Worm (Caenorhabditis elegans) whole organism, early embryonic: ENCODE results near the gene clec-51.
A peak's percentile ranks its signal among the peaks of the same experiment; 100 is the strongest.

Experiments
- B0310.2 ChIP-seq: sonication (generic microtip); optimal IDR thresholded peaks from 2 replicates; lab custom pipeline; 2016; ENCODE audit warnings: mild to moderate bottlenecking, missing genetic modification characterization, missing compliant biosample characterization
- F13C5.2 ChIP-seq: sonication (generic microtip); optimal IDR thresholded peaks from 2 replicates; lab custom pipeline; 2017; ENCODE audit warnings: mild to moderate bottlenecking, missing genetic modification characterization, inconsistent platforms, missing compliant biosample characterization
- aly-1 ChIP-seq: sonication (generic microtip); optimal IDR thresholded peaks from 2 replicates; lab custom pipeline; 2016; ENCODE audit warnings: missing genetic modification characterization, missing compliant biosample characterization
- ama-1 ChIP-seq: fragments of 150-350 bp; optimal IDR thresholded peaks from 2 replicates; lab custom pipeline; 2014
- ceh-13 ChIP-seq: fragments of 200-800 bp; sonication (Bioruptor generic); optimal IDR thresholded peaks from 2 replicates; lab custom pipeline; 2018; ENCODE audit warnings: mild to moderate bottlenecking, missing genetic modification characterization, missing compliant biosample characterization
- ceh-36 ChIP-seq: sonication (generic microtip); optimal IDR thresholded peaks from 2 replicates; lab custom pipeline; 2016; ENCODE audit warnings: missing genetic modification characterization, inconsistent platforms, missing compliant biosample characterization
- ets-7 ChIP-seq: sonication (generic microtip); optimal IDR thresholded peaks from 2 replicates; lab custom pipeline; 2016; ENCODE audit warnings: missing genotype, missing genetic modification characterization, missing compliant biosample characterization
- flt-1 ChIP-seq: fragments of 200-800 bp; sonication (Bioruptor generic); IDR thresholded peaks from 2 replicates; pipeline ENCODE4 v1.3.6; 2022; ENCODE audit warnings: missing genetic modification characterization, missing compliant biosample characterization
- hmbx-1 ChIP-seq: sonication (generic microtip); optimal IDR thresholded peaks from 2 replicates; lab custom pipeline; 2016; ENCODE audit warnings: mild to moderate bottlenecking, missing genetic modification characterization, missing compliant biosample characterization
- hmg-4 ChIP-seq: fragments of 200-800 bp; sonication (Bioruptor generic); optimal IDR thresholded peaks from 2 replicates; lab custom pipeline; 2018; ENCODE audit warnings: mild to moderate bottlenecking, missing genetic modification characterization, missing compliant biosample characterization
- hnd-1 ChIP-seq: sonication (generic microtip); optimal IDR thresholded peaks from 2 replicates; lab custom pipeline; 2016; ENCODE audit warnings: missing genetic modification characterization, missing compliant biosample characterization
- pes-1 ChIP-seq: fragments of 200-800 bp; sonication (Bioruptor generic); IDR thresholded peaks from 2 replicates; pipeline ENCODE4 v1.3.6; 2022; ENCODE audit warnings: missing genetic modification reagents, missing genetic modification characterization, missing compliant biosample characterization
- scrt-1 ChIP-seq: fragments of 200-800 bp; sonication (Bioruptor generic); IDR thresholded peaks from 2 replicates; pipeline ENCODE4 v1.3.6; 2022; ENCODE audit warnings: missing genetic modification characterization, missing compliant biosample characterization
- sea-1 ChIP-seq: fragments of 200-800 bp; sonication (Bioruptor generic); conservative IDR thresholded peaks from 2 replicates; pipeline ENCODE4 v1.3.6; 2022; ENCODE audit warnings: missing genetic modification characterization, missing compliant biosample characterization
- tbx-11 ChIP-seq: fragments of 200-800 bp; sonication (Bioruptor generic); IDR thresholded peaks from 2 replicates; pipeline ENCODE4 v1.3.6; 2022; ENCODE audit warnings: missing genetic modification characterization, missing compliant biosample characterization
- tbx-37 ChIP-seq: fragments of 200-800 bp; sonication (Bioruptor generic); conservative IDR thresholded peaks from 2 replicates; pipeline ENCODE4 v1.3.6; 2022; ENCODE audit warnings: missing genetic modification reagents, missing genetic modification characterization, missing compliant biosample characterization
- tra-4 ChIP-seq: sonication (generic microtip); optimal IDR thresholded peaks from 2 replicates; lab custom pipeline; 2017; ENCODE audit warnings: missing genetic modification characterization, missing compliant biosample characterization

The clec-51 gene

ce11 chrIV:8183313-8183712 lies 19.7 kb upstream of the clec-51 start:
- TF ChIP-seq tra-4 (tag; lab: Kevin White, UChicago), result no peak
- TF ChIP-seq hmbx-1 (tag; lab: Kevin White, UChicago), result no peak
- peak; percentile 15 for TF ChIP-seq F13C5.2 (tag; lab: Kevin White, UChicago)
- TF ChIP-seq hnd-1 (tag; lab: Kevin White, UChicago), result no peak
- no peak for TF ChIP-seq pes-1 (GFP tag; lab: Robert Waterston, UW)
- peak; percentile 55 for TF ChIP-seq ceh-36 (tag; lab: Kevin White, UChicago)
- no peak for TF ChIP-seq ceh-13 (GFP tag; lab: Kevin White, UChicago)
- no peak for TF ChIP-seq tbx-37
- no peak for TF ChIP-seq ets-7 (tag; lab: Kevin White, UChicago)
- TF ChIP-seq B0310.2 (tag; lab: Kevin White, UChicago), result no peak
- no peak for TF ChIP-seq tbx-11 (GFP tag; lab: Robert Waterston, UW)
- peak; percentile 57 for TF ChIP-seq sea-1 (GFP tag; lab: Robert Waterston, UW)
- TF ChIP-seq scrt-1 (GFP tag; lab: Robert Waterston, UW), result no peak
- TF ChIP-seq hmg-4 (GFP tag; lab: Kevin White, UChicago), result peak; percentile 44
- TF ChIP-seq flt-1, result no peak
- TF ChIP-seq ama-1 (lab: Kevin White, UChicago), result no peak
- no peak for TF ChIP-seq aly-1 (tag; lab: Kevin White, UChicago)

ce11 chrIV:8182566-8182965 lies 19.0 kb upstream of the clec-51 start:
- TF ChIP-seq hmbx-1 (tag; lab: Kevin White, UChicago), result no peak
- no peak for TF ChIP-seq sea-1 (GFP tag; lab: Robert Waterston, UW)
- no peak for TF ChIP-seq ets-7 (tag; lab: Kevin White, UChicago)
- no peak for TF ChIP-seq hnd-1 (tag; lab: Kevin White, UChicago)
- TF ChIP-seq ama-1 (lab: Kevin White, UChicago), result no peak
- no peak for TF ChIP-seq flt-1
- TF ChIP-seq ceh-36 (tag; lab: Kevin White, UChicago), result no peak
- TF ChIP-seq ceh-13 (GFP tag; lab: Kevin White, UChicago), result no peak
- no peak for TF ChIP-seq tbx-37
- TF ChIP-seq tbx-11 (GFP tag; lab: Robert Waterston, UW), result no peak
- no peak for TF ChIP-seq B0310.2 (tag; lab: Kevin White, UChicago)
- TF ChIP-seq scrt-1 (GFP tag; lab: Robert Waterston, UW), result no peak
- TF ChIP-seq pes-1 (GFP tag; lab: Robert Waterston, UW), result no peak

- TF ChIP-seq scrt-1 (GFP tag; lab: Robert Waterston, UW) (no peak), hnd-1 (tag; lab: Kevin White, UChicago) (no peak), pes-1 (GFP tag; lab: Robert Waterston, UW) (no peak), ama-1 (lab: Kevin White, UChicago) (no peak), aly-1 (tag; lab: Kevin White, UChicago) (no peak), ets-7 (tag; lab: Kevin White, UChicago) (no peak), B0310.2 (tag; lab: Kevin White, UChicago) (no peak), tra-4 (tag; lab: Kevin White, UChicago) (no peak), flt-1 (no peak), F13C5.2 (tag; lab: Kevin White, UChicago) (no peak), hmbx-1 (tag; lab: Kevin White, UChicago) (no peak), tbx-11 (GFP tag; lab: Robert Waterston, UW) (no peak), tbx-37 (no peak), ceh-13 (GFP tag; lab: Kevin White, UChicago) (no peak), ceh-36 (tag; lab: Kevin White, UChicago) (no peak)
Observed at ce11 chrIV:8181404-8181803, 17.8 kb upstream of the clec-51 start.

ce11 chrIV:8175686-8176532 lies 12.3 kb upstream of the clec-51 start, which contains the start of gene pct-1:
TSS of gene pct-1 (plus strand) at chrIV:8176482.
- TF ChIP-seq hmbx-1 (tag; lab: Kevin White, UChicago), result no peak
- no peak for TF ChIP-seq tra-4 (tag; lab: Kevin White, UChicago)

- TF ChIP-seq pes-1 (GFP tag; lab: Robert Waterston, UW) (no peak), scrt-1 (GFP tag; lab: Robert Waterston, UW) (no peak), hnd-1 (tag; lab: Kevin White, UChicago) (no peak), sea-1 (GFP tag; lab: Robert Waterston, UW) (no peak), B0310.2 (tag; lab: Kevin White, UChicago) (no peak), ceh-36 (tag; lab: Kevin White, UChicago) (no peak), ceh-13 (GFP tag; lab: Kevin White, UChicago) (no peak), ets-7 (tag; lab: Kevin White, UChicago) (no peak), aly-1 (tag; lab: Kevin White, UChicago) (no peak), F13C5.2 (tag; lab: Kevin White, UChicago) (no peak)
Observed at ce11 chrIV:8174792-8175191, 11.2 kb upstream of the clec-51 start.

ce11 chrIV:8173610-8174009 lies 10.0 kb upstream of the clec-51 start:
- no peak for TF ChIP-seq scrt-1 (GFP tag; lab: Robert Waterston, UW)
- TF ChIP-seq tbx-11 (GFP tag; lab: Robert Waterston, UW), result no peak
- no peak for TF ChIP-seq sea-1 (GFP tag; lab: Robert Waterston, UW)
- TF ChIP-seq pes-1 (GFP tag; lab: Robert Waterston, UW), result no peak
- no peak for TF ChIP-seq ets-7 (tag; lab: Kevin White, UChicago)
- no peak for TF ChIP-seq aly-1 (tag; lab: Kevin White, UChicago)
- no peak for TF ChIP-seq tra-4 (tag; lab: Kevin White, UChicago)
- no peak for TF ChIP-seq hnd-1 (tag; lab: Kevin White, UChicago)
- no peak for TF ChIP-seq F13C5.2 (tag; lab: Kevin White, UChicago)
- TF ChIP-seq B0310.2 (tag; lab: Kevin White, UChicago), result no peak
